Worm (Caenorhabditis elegans) whole organism, late embryonic: ENCODE data around the gene fbxb-111.

Source experiments
- ceh-24 ChIP-seq: sonication (generic microtip); optimal IDR thresholded peaks from 2 replicates; lab custom pipeline; 2016; ENCODE audit warnings: mild to moderate bottlenecking, missing genetic modification characterization, missing compliant biosample characterization
- dve-1 ChIP-seq: sonication (generic microtip); optimal IDR thresholded peaks from 2 replicates; lab custom pipeline; 2017; ENCODE audit warnings: antibody characterized with exemption, mild to moderate bottlenecking, missing genetic modification characterization, missing compliant biosample characterization
- hlh-13 ChIP-seq: fragments of 200-800 bp; sonication (Bioruptor generic); optimal IDR thresholded peaks from 2 replicates; lab custom pipeline; 2018; ENCODE audit warnings: mild to moderate bottlenecking, missing genetic modification characterization, missing compliant biosample characterization
- tbx-2 ChIP-seq: sonication (generic microtip); optimal IDR thresholded peaks from 2 replicates; lab custom pipeline; 2016; ENCODE audit warnings: missing genetic modification characterization, missing compliant biosample characterization

DNA sequence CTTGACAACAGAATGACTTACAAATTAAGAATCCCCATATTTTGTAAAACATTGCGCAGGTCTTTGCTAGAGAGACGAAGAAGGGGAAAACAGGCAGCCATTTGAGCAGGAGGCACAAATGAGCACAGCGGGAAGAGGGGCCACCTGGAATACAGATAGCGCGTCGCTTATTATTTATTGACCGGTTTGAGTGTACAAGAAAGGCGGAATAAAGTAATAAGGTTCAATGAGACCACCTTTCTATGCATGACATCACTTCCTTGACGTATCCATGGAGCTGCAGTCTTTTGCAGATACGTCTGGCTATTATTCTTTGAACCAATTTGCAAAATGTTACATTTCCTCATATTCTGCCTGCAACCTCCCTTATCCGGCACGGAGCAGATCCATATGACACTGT is at the start of gene fbxb-111:
- TF ChIP-seq tbx-2 (tag; lab: Kevin White, UChicago) (no peak), ceh-24 (tag; lab: Kevin White, UChicago) (no peak), hlh-13 (GFP tag; lab: Kevin White, UChicago) (no peak), dve-1 (no peak)
